Fruit fly (Drosophila melanogaster): ENCODE data around the gene CG3527.
A peak's percentile ranks its signal among the peaks of the same experiment; 100 is the strongest.

Gene CG3527

dm6 chrX:4507121-4507520 lies 44.7 kb upstream of the CG3527 start (continued):
- TF ChIP-seq CG10543 (GFP tag; optimal IDR thresholded peaks at IDR 0.05) (peak; percentile 6), MTF-1 (GFP tag; optimal IDR thresholded peaks at IDR 0.05; ENCODE audit: borderline replicate concordance) (peak; percentile 77), Opbp (GFP tag; IDR thresholded peaks at IDR 0.05; ENCODE audit: partially characterized antibody) (peak; percentile 55), pzg (GFP tag; optimal IDR thresholded peaks at IDR 0.05) (no peak), z (GFP tag; IDR thresholded peaks at IDR 0.05) (no peak), CG10321 (GFP tag; IDR thresholded peaks at IDR 0.05) (no peak), nerfin-1 (tag; optimal IDR thresholded peaks at IDR 0.05) (no peak), CG6272 (GFP tag; IDR thresholded peaks at IDR 0.05) (no peak), Meics (GFP tag; optimal IDR thresholded peaks at IDR 0.05) (peak; percentile 34), Hsf (GFP tag; optimal IDR thresholded peaks at IDR 0.05) (peak; percentile 55), wdn (GFP tag; IDR thresholded peaks at IDR 0.05) (no peak), ssp (GFP tag; IDR thresholded peaks at IDR 0.05) (0 out of 2 replicates have a peak, but pooled peaks have one; percentile 19), wek (GFP tag; optimal IDR thresholded peaks at IDR 0.05) (peak; percentile 77), Xbp1 (GFP tag; optimal IDR thresholded peaks at IDR 0.05) (peak; percentile 75), gt (GFP tag; IDR thresholded peaks at IDR 0.05) (no peak), Neu2 (GFP tag; optimal IDR thresholded peaks at IDR 0.05; ENCODE audit: borderline replicate concordance) (no peak), C15 (GFP tag; IDR thresholded peaks at IDR 0.05) (no peak), sob (GFP tag; IDR thresholded peaks at IDR 0.05) (no peak; the same call in 1 of the 2 replicates), CG7963 (GFP tag; IDR thresholded peaks at IDR 0.05; ENCODE audit: partially characterized antibody) (no peak), Tbp (GFP tag; optimal IDR thresholded peaks at IDR 0.05) (no peak), CrebB (tag; optimal IDR thresholded peaks at IDR 0.05) (peak; percentile 45), Hmr (GFP tag; optimal IDR thresholded peaks at IDR 0.05) (peak; percentile 33), CG8924 (tag; optimal IDR thresholded peaks at IDR 0.05) (peak; percentile 25), Rx (GFP tag; IDR thresholded peaks at IDR 0.05) (no peak), stc (GFP tag; IDR thresholded peaks at IDR 0.05) (no peak), pan (optimal IDR thresholded peaks at IDR 0.05) (no peak), pan (GFP tag; optimal IDR thresholded peaks at IDR 0.05 in 1 of 2, IDR thresholded peaks at IDR 0.05 in 1 of 2) (peak in 1 of 2 experiments; percentile 42), Doc2 (GFP tag; IDR thresholded peaks at IDR 0.05) (no peak), tgo (GFP tag; IDR thresholded peaks at IDR 0.05) (peak; percentile 45; the same call in 2 of the 3 replicates), CG4424 (GFP tag; optimal IDR thresholded peaks at IDR 0.05) (peak; percentile 42), CG17361 (GFP tag; IDR thresholded peaks at IDR 0.05) (0 out of 3 replicates have a peak, but pooled peaks have one; percentile 16), grn (GFP tag; optimal IDR thresholded peaks at IDR 0.05) (no peak), CTCF (GFP tag; optimal IDR thresholded peaks at IDR 0.05) (peak; percentile 94), lbe (GFP tag; optimal IDR thresholded peaks at IDR 0.05) (no peak), CG17802 (tag; optimal IDR thresholded peaks at IDR 0.05) (peak; percentile 28), CG7786 (GFP tag; optimal IDR thresholded peaks at IDR 0.05) (no peak), mam (GFP tag; optimal IDR thresholded peaks at IDR 0.05) (peak; percentile 18), CG33557 (GFP tag; optimal IDR thresholded peaks at IDR 0.05) (peak; percentile 61), zf30C (GFP tag; optimal IDR thresholded peaks at IDR 0.05) (peak; percentile 26), ab (GFP tag; optimal IDR thresholded peaks at IDR 0.05) (no peak), dati (GFP tag; IDR thresholded peaks at IDR 0.05) (no peak), CG10979 (tag; optimal IDR thresholded peaks at IDR 0.05) (peak; percentile 46), wor (GFP tag; IDR thresholded peaks at IDR 0.05) (no peak), gce (GFP tag; IDR thresholded peaks at IDR 0.05) (peak; percentile 45; the same call in 1 of the 3 replicates), B-H2 (GFP tag; optimal IDR thresholded peaks at IDR 0.05) (no peak), sim (GFP tag; IDR thresholded peaks at IDR 0.05) (no peak), onecut (GFP tag; IDR thresholded peaks at IDR 0.05) (peak; percentile 86), nom (GFP tag; optimal IDR thresholded peaks at IDR 0.05) (peak; percentile 18), tin (GFP tag; optimal IDR thresholded peaks at IDR 0.05) (peak; percentile 52), CG14860 (GFP tag; IDR thresholded peaks at IDR 0.05; ENCODE audit: partially characterized antibody) (no peak), CG6254 (GFP tag; optimal IDR thresholded peaks at IDR 0.05) (peak; percentile 46), sens-2 (GFP tag; IDR thresholded peaks at IDR 0.05) (peak; percentile 39; the same call in 1 of the 2 replicates)
